Worm (Caenorhabditis elegans) whole organism, late embryonic: ENCODE measurements around the gene srh-187.
"Not testable (repeated sequence)": the region's sequence is repeated elsewhere in the genome, so short reads cannot be mapped to it uniquely, and the experiment has no call there.

Experiments used
- C08G9.2 ChIP-seq: sonication (generic microtip); optimal IDR thresholded peaks from 2 replicates; lab custom pipeline; 2016; ENCODE audit warnings: mild to moderate bottlenecking, missing genetic modification characterization, moderate library complexity, missing compliant biosample characterization
- K09A11.1 ChIP-seq: sonication (generic microtip); optimal IDR thresholded peaks from 2 replicates; lab custom pipeline; 2017; ENCODE audit warnings: antibody characterized with exemption, mild to moderate bottlenecking, missing genetic modification characterization, missing compliant biosample characterization; ENCODE audit not compliant: insufficient read depth
- Y22D7AL.16 ChIP-seq: sonication (generic microtip); optimal IDR thresholded peaks from 2 replicates; lab custom pipeline; 2016; ENCODE audit warnings: missing genetic modification characterization, missing compliant biosample characterization
- ama-1 ChIP-seq: fragments of 150-350 bp; optimal IDR thresholded peaks from 2 replicates; lab custom pipeline; 2014
- ceh-14 ChIP-seq: sonication (generic microtip); optimal IDR thresholded peaks from 2 replicates; lab custom pipeline; 2016; ENCODE audit warnings: missing genotype, missing genetic modification characterization, missing compliant biosample characterization
- ceh-18 ChIP-seq: sonication (generic microtip); optimal IDR thresholded peaks from 2 replicates; lab custom pipeline; 2016; ENCODE audit warnings: missing genetic modification characterization, missing compliant biosample characterization
- ceh-19 ChIP-seq: fragments of 200-800 bp; sonication (Bioruptor generic); optimal IDR thresholded peaks from 2 replicates; lab custom pipeline; 2018; ENCODE audit warnings: mild to moderate bottlenecking, missing genetic modification characterization, missing compliant biosample characterization
- ceh-24 ChIP-seq: sonication (generic microtip); optimal IDR thresholded peaks from 2 replicates; lab custom pipeline; 2016; ENCODE audit warnings: mild to moderate bottlenecking, missing genetic modification characterization, missing compliant biosample characterization
- ceh-30 ChIP-seq: fragments of 150-350 bp; optimal IDR thresholded peaks from 2 replicates; lab custom pipeline; 2014; ENCODE audit warnings: missing biosample characterization, missing genetic modification characterization
- ceh-31 ChIP-seq: sonication (generic microtip); optimal IDR thresholded peaks from 2 replicates; lab custom pipeline; 2016; ENCODE audit warnings: missing genetic modification characterization, missing compliant biosample characterization
- ceh-34 ChIP-seq: sonication (generic microtip); optimal IDR thresholded peaks from 2 replicates; lab custom pipeline; 2016; ENCODE audit warnings: mild to moderate bottlenecking, missing genetic modification characterization, missing compliant biosample characterization
- ceh-9 ChIP-seq: sonication (generic microtip); optimal IDR thresholded peaks from 2 replicates; lab custom pipeline; 2016; ENCODE audit warnings: mild to moderate bottlenecking, missing genetic modification characterization, inconsistent platforms, missing compliant biosample characterization
- dmd-4 ChIP-seq: sonication (generic microtip); optimal IDR thresholded peaks from 2 replicates; lab custom pipeline; 2016; ENCODE audit warnings: borderline replicate concordance, missing genetic modification characterization, missing compliant biosample characterization
- elt-4 ChIP-seq: sonication (generic microtip); optimal IDR thresholded peaks from 2 replicates; lab custom pipeline; 2016; ENCODE audit warnings: missing genetic modification characterization, missing compliant biosample characterization
- ets-4 ChIP-seq: sonication (generic microtip); optimal IDR thresholded peaks from 2 replicates; lab custom pipeline; 2016; ENCODE audit warnings: missing genetic modification characterization, missing compliant biosample characterization
- eyg-1 ChIP-seq: sonication (generic microtip); optimal IDR thresholded peaks from 2 replicates; lab custom pipeline; 2016; ENCODE audit warnings: missing genotype, missing genetic modification characterization, missing compliant biosample characterization
- fkh-10 ChIP-seq: fragments of 150-350 bp; optimal IDR thresholded peaks from 2 replicates; lab custom pipeline; 2014; ENCODE audit warnings: missing biosample characterization, missing genetic modification reagents, missing genetic modification characterization
- fkh-6 ChIP-seq: sonication (generic microtip); optimal IDR thresholded peaks from 2 replicates; lab custom pipeline; 2016; ENCODE audit warnings: missing genetic modification characterization, missing compliant biosample characterization
- gmeb-2 ChIP-seq: sonication (generic microtip); optimal IDR thresholded peaks from 2 replicates; lab custom pipeline; 2016; ENCODE audit warnings: missing genetic modification characterization, inconsistent platforms, missing compliant biosample characterization
- hlh-13 ChIP-seq: fragments of 200-800 bp; sonication (Bioruptor generic); optimal IDR thresholded peaks from 2 replicates; lab custom pipeline; 2018; ENCODE audit warnings: mild to moderate bottlenecking, missing genetic modification characterization, missing compliant biosample characterization
- hlh-8 ChIP-seq: sonication (generic microtip); optimal IDR thresholded peaks from 2 replicates; lab custom pipeline; 2016; ENCODE audit warnings: missing genotype, missing genetic modification characterization, missing compliant biosample characterization
- madf-2 ChIP-seq: sonication (generic microtip); optimal IDR thresholded peaks from 2 replicates; lab custom pipeline; 2017; ENCODE audit warnings: missing genetic modification characterization, missing compliant biosample characterization
- mec-3 ChIP-seq: sonication (generic microtip); optimal IDR thresholded peaks from 2 replicates; lab custom pipeline; 2016; ENCODE audit warnings: borderline replicate concordance, missing genetic modification characterization, missing compliant biosample characterization
- nfya-1 ChIP-seq: sonication (generic microtip); optimal IDR thresholded peaks from 2 replicates; lab custom pipeline; 2017; ENCODE audit warnings: missing genetic modification characterization, mild to moderate bottlenecking, missing compliant biosample characterization, antibody characterized with exemption, moderate library complexity
- nhr-11 ChIP-seq: fragments of 150-350 bp; optimal IDR thresholded peaks from 2 replicates; lab custom pipeline; 2014; ENCODE audit warnings: missing biosample characterization, missing genetic modification characterization
- nhr-232 ChIP-seq: sonication (generic microtip); optimal IDR thresholded peaks from 2 replicates; lab custom pipeline; 2016; ENCODE audit warnings: missing genetic modification characterization, missing compliant biosample characterization
- pag-3 ChIP-seq: sonication (generic microtip); optimal IDR thresholded peaks from 2 replicates; lab custom pipeline; 2016; ENCODE audit warnings: missing compliant biosample characterization, missing genetic modification characterization, borderline replicate concordance
- pax-1 ChIP-seq: fragments of 150-350 bp; optimal IDR thresholded peaks from 2 replicates; lab custom pipeline; 2014; ENCODE audit warnings: missing biosample characterization, missing genetic modification characterization
- pha-2 ChIP-seq: sonication (generic microtip); optimal IDR thresholded peaks from 2 replicates; lab custom pipeline; 2017; ENCODE audit warnings: mild to moderate bottlenecking, missing genetic modification characterization, missing compliant biosample characterization
- pha-4 ChIP-seq: fragments of 150-350 bp; optimal IDR thresholded peaks from 2 replicates; lab custom pipeline; 2018; ENCODE audit warnings: missing biosample characterization, missing genetic modification reagents, missing genetic modification characterization
- pqm-1 ChIP-seq: sonication (generic microtip); optimal IDR thresholded peaks from 2 replicates; lab custom pipeline; 2016; ENCODE audit warnings: missing genetic modification characterization, missing compliant biosample characterization
- pros-1 ChIP-seq: fragments of 150-350 bp; optimal IDR thresholded peaks from 2 replicates; lab custom pipeline; 2014; ENCODE audit warnings: missing biosample characterization, missing genetic modification reagents, missing genetic modification characterization
- ref-2 ChIP-seq: sonication (generic microtip); optimal IDR thresholded peaks from 2 replicates; lab custom pipeline; 2016; ENCODE audit warnings: missing genetic modification characterization, missing compliant biosample characterization
- rnt-1 ChIP-seq: sonication (generic microtip); optimal IDR thresholded peaks from 2 replicates; lab custom pipeline; 2016; ENCODE audit warnings: missing genetic modification characterization, missing compliant biosample characterization
- sdc-2 ChIP-seq: sonication (generic microtip); optimal IDR thresholded peaks from 2 replicates; lab custom pipeline; 2016; ENCODE audit warnings: missing genotype, missing genetic modification characterization, missing compliant biosample characterization
- sox-4 ChIP-seq: sonication (generic microtip); optimal IDR thresholded peaks from 2 replicates; lab custom pipeline; 2017; ENCODE audit warnings: mild to moderate bottlenecking, missing genetic modification characterization, inconsistent platforms, missing compliant biosample characterization
- tbx-7 ChIP-seq: sonication (generic microtip); optimal IDR thresholded peaks from 2 replicates; lab custom pipeline; 2016; ENCODE audit warnings: missing genotype, missing genetic modification characterization, missing compliant biosample characterization
- unc-86 ChIP-seq: sonication (generic microtip); optimal IDR thresholded peaks from 2 replicates; lab custom pipeline; 2016; ENCODE audit warnings: missing genetic modification characterization, missing compliant biosample characterization
- ztf-16 ChIP-seq: sonication (generic microtip); optimal IDR thresholded peaks from 2 replicates; lab custom pipeline; 2017; ENCODE audit warnings: missing genetic modification characterization, missing compliant biosample characterization

Gene srh-187

DNA sequence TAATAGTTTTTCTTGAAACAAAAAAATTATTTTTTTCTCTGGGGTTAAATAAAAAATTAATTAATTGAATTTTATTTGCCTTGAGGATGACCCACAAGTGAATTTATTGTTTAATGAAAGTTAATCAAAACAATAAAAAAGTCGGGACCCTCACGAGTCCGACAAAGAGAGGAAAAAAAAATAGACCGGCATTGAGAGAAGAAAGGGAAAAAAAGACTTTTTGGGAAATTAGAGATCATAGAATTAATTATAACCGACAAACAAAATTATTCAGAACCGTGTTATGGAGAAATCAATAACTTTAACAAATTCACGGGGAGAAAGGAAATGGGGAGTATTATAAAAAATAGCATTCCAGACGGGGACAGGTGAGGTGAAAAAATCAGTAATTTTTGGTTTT is 2.5 kb downstream of the srh-187 start, which contains the start of gene F10G2.7:
F10G2.7 (minus strand) TSS at position 101 of the 400 bp plus-strand sequence.
- TF ChIP-seq ceh-34; gmeb-2 (tag; lab: Kevin White, UChicago); dmd-4: not testable (repeated sequence)

DNA sequence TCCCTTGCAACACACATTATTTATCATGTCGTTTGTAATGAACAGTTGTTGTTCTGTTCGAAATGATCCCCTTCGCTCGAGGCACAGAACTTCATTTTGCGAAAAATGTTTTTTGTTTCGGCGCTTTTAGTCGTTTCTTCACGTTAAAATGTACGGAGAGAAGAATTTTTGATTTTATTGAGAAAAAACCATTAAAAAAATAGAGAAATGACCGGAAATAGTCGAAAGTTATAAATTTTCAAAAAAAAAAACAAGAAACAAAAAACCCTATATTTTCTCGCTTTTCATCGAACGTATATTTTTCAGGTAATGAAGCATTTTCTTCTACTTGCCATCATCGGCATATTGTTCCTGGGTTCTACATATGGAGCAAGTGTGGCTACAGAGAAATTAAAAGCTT is 7.5 kb downstream of the srh-187 start, which contains the start of gene F10G2.1:
F10G2.1 (plus strand) TSS at position 301 of the 400 bp plus-strand sequence.
- no peak for TF ChIP-seq ceh-14 (tag; lab: Kevin White, UChicago)
- no peak for TF ChIP-seq tbx-7 (tag; lab: Kevin White, UChicago)
- TF ChIP-seq ceh-19 (GFP tag; lab: Kevin White, UChicago), result no peak
- TF ChIP-seq ceh-31 (tag; lab: Kevin White, UChicago), result no peak
- no peak for TF ChIP-seq ceh-34
- no peak for TF ChIP-seq C08G9.2
- TF ChIP-seq ets-4, result no peak
- no peak for TF ChIP-seq hlh-13
- no peak for TF ChIP-seq ceh-30
- no peak for TF ChIP-seq pros-1 (tag; lab: Kevin White, UChicago)
- TF ChIP-seq elt-4 (tag; lab: Kevin White, UChicago), result no peak
- TF ChIP-seq nfya-1 (tag; lab: Kevin White, UChicago), result no peak
- no peak for TF ChIP-seq madf-2
- TF ChIP-seq pax-1 (tag; lab: Kevin White, UChicago), result no peak
- no peak for TF ChIP-seq sox-4 (tag; lab: Kevin White, UChicago)
- TF ChIP-seq, all 69 proteins: peak for 0

- TF ChIP-seq dmd-4 (no peak), ztf-16 (tag; lab: Kevin White, UChicago) (no peak), madf-2 (no peak), ref-2 (tag; lab: Kevin White, UChicago) (no peak), C08G9.2 (no peak), ceh-9 (no peak)
Observed at ce11 chrV:7330868-7331267, 8.9 kb downstream of the srh-187 start, which contains the start of gene F10G2.2. F10G2.2 (plus strand) TSS chrV:7331168.

ce11 chrV:7328092-7328491 is 11.6 kb downstream of the srh-187 start, which contains the start of gene clec-7:
clec-7 (plus strand) TSS chrV:7328392.
- TF ChIP-seq fkh-6 (no peak), ceh-18 (tag; lab: Kevin White, UChicago) (no peak), unc-86 (no peak), tbx-7 (tag; lab: Kevin White, UChicago) (no peak), pag-3 (tag; lab: Kevin White, UChicago) (no peak), sdc-2 (tag; lab: Kevin White, UChicago) (no peak), pqm-1 (tag; lab: Kevin White, UChicago) (no peak), hlh-8 (tag; lab: Kevin White, UChicago) (no peak), pha-4 (tag; lab: Kevin White, UChicago) (no peak), sox-4 (tag; lab: Kevin White, UChicago) (no peak)

- no peak for TF ChIP-seq eyg-1 (tag; lab: Kevin White, UChicago)
- no peak for TF ChIP-seq nhr-232
- TF ChIP-seq ceh-31 (tag; lab: Kevin White, UChicago), result no peak
- TF ChIP-seq pqm-1 (tag; lab: Kevin White, UChicago), result no peak
- TF ChIP-seq rnt-1 (tag; lab: Kevin White, UChicago), result no peak
- TF ChIP-seq nhr-11, result no peak
- TF ChIP-seq K09A11.1, result no peak
Observed at ce11 chrV:7326928-7327327, 12.8 kb downstream of the srh-187 start, which contains the start of gene F10G2.4. F10G2.4 (plus strand) TSS chrV:7327228.

ce11 chrV:7325285-7325684 is 14.4 kb downstream of the srh-187 start, which contains the start of gene srx-92:
srx-92 (minus strand) TSS chrV:7325385.
- TF ChIP-seq ets-4 (no peak), ama-1 (lab: Kevin White, UChicago) (no peak), pha-2 (tag; lab: Kevin White, UChicago) (no peak), Y22D7AL.16 (no peak), elt-4 (tag; lab: Kevin White, UChicago) (no peak), fkh-10 (GFP tag; lab: Kevin White, UChicago) (no peak), ceh-24 (tag; lab: Kevin White, UChicago) (no peak), mec-3 (no peak), sdc-2 (tag; lab: Kevin White, UChicago) (no peak)
